Fruit fly (Drosophila melanogaster) Kc167 (cell line): ENCODE results near the gene CG7800.

Experiments
- Sin3A ChIP-seq: fragments of >200 bp; optimal IDR thresholded peaks from 2 replicates; lab custom pipeline; 2018; ENCODE audit warnings: missing external identifiers
- insv ChIP-seq: fragments of >200 bp; optimal IDR thresholded peaks from 3 replicates; lab custom pipeline; 2018; ENCODE audit warnings: missing external identifiers
- psq ChIP-seq: fragments of >200 bp; optimal IDR thresholded peaks from 2 replicates; lab custom pipeline; 2017; ENCODE audit warnings: missing external identifiers
- ttk ChIP-seq: sonication (Bioruptor generic); optimal IDR thresholded peaks from 2 replicates; lab custom pipeline; 2017; ENCODE audit warnings: missing external identifiers

DNA sequence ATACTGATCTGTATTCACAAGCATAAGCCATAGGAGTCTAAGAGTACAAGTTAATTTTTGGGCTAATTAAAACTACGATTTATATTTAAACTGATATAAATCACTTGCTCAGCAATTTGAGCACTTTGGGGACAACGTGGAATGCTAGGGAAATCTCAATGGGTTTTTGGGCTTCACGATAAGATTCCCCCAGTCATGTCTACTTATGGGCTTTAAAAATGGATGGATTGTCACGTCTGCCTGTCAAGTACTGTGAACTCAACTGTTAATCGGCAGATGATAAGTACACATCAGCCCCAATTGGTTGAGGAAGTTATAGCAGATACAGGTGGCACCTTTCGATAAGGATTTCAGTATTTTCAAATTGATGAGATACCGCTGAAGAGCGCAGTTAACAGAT, 34.3 kb upstream of the CG7800 start:
- TF ChIP-seq psq (no peak), ttk (lab: Kevin White, UChicago) (no peak), insv (no peak), Sin3A (no peak)
